Worm (Caenorhabditis elegans) whole organism, midembryonic: ENCODE data around the gene etc-1.

ENCODE experiments used
- flt-1 ChIP-seq: fragments of 200-800 bp; sonication (Bioruptor generic); IDR thresholded peaks from 2 replicates; pipeline ENCODE4 v1.3.6; 2022; ENCODE audit warnings: missing genetic modification characterization, missing compliant biosample characterization
- klf-2 ChIP-seq: fragments of 200-800 bp; sonication (Bioruptor generic); conservative IDR thresholded peaks from 2 replicates; pipeline ENCODE4 v1.3.6; 2022; ENCODE audit warnings: missing genetic modification reagents, missing genetic modification characterization, missing compliant biosample characterization
- ref-1 ChIP-seq: fragments of 200-800 bp; sonication (Bioruptor generic); conservative IDR thresholded peaks from 2 replicates; pipeline ENCODE4 v1.3.6; 2022; ENCODE audit warnings: missing genetic modification reagents, missing genetic modification characterization, missing compliant biosample characterization
- tab-1 ChIP-seq: fragments of 200-800 bp; sonication (Bioruptor generic); IDR thresholded peaks from 2 replicates; pipeline ENCODE4 v1.3.6; 2022; ENCODE audit warnings: missing genetic modification characterization, missing compliant biosample characterization
- ztf-23 ChIP-seq: fragments of 200-800 bp; sonication (Bioruptor generic); IDR thresholded peaks from 2 replicates; pipeline ENCODE4 v1.3.6; 2022; ENCODE audit warnings: missing genetic modification reagents, missing genetic modification characterization, missing compliant biosample characterization

- TF ChIP-seq ref-1 (GFP tag; lab: Robert Waterston, UW), result no peak
- TF ChIP-seq klf-2 (GFP tag; lab: Robert Waterston, UW), result no peak
- no peak for TF ChIP-seq flt-1 (GFP tag; lab: Robert Waterston, UW)
- TF ChIP-seq tab-1 (GFP tag; lab: Robert Waterston, UW), result no peak
- TF ChIP-seq ztf-23 (GFP tag; lab: Robert Waterston, UW), result no peak
Observed at ce11 chrII:8625163-8625562, 39.5 kb upstream of the etc-1 start, which contains the start of gene sptf-2.
